Fruit fly (Drosophila melanogaster) Kc167 (cell line): ENCODE measurements around the gene CG18809.

ENCODE experiments used
- Myc ChIP-seq: fragments of >200 bp; optimal IDR thresholded peaks from 2 replicates; lab custom pipeline; 2017; ENCODE audit warnings: missing external identifiers
- Sin3A ChIP-seq: fragments of >200 bp; optimal IDR thresholded peaks from 2 replicates; lab custom pipeline; 2018; ENCODE audit warnings: missing external identifiers
- h ChIP-seq: fragments of >200 bp; optimal IDR thresholded peaks from 3 replicates; lab custom pipeline; 2018; ENCODE audit warnings: missing external identifiers
- insv ChIP-seq: fragments of >200 bp; optimal IDR thresholded peaks from 3 replicates; lab custom pipeline; 2018; ENCODE audit warnings: missing external identifiers
- psq ChIP-seq: fragments of >200 bp; optimal IDR thresholded peaks from 2 replicates; lab custom pipeline; 2017; ENCODE audit warnings: missing external identifiers
- ttk ChIP-seq: sonication (Bioruptor generic); optimal IDR thresholded peaks from 2 replicates; lab custom pipeline; 2017; ENCODE audit warnings: missing external identifiers

Gene CG18809

dm6 chrX:19714816-19715215 lies 29.3 kb downstream of the CG18809 start:
- TF ChIP-seq insv (lab: Kevin White, UChicago) (no peak), ttk (no peak)

DNA sequence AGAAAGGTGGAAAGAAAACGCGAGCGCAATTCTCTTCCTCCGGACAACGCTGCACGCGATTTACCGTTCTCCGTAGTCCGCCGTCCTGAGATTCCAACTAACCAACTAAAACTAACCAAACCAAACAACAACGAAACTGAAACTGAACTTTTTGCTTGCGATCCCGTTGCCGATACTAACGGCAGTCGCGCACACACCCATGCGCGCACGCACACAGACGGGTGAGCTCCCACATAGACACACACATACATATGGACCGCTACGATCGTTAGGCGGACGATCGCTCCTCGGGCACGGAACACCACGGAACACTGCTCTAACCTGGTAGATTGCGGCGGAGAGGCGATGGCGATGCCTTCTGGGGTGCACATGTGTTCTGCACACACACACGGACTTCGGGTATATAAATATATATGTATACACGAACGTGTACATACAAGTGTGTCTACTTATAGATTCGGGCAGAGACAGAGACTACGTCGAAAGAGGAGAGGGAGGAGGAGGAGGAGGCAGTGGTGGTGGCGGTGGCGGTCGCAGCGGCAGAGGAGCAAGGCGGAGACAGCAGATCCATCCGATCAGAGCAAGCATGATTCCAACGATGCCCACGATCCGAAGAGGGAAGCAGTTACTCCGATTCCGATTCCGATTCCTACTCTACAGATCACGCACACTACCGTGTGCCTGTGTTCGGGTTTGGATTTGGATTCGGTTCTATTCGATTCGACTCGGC lies 31.1 kb downstream of the CG18809 start, which contains the start of gene meso18E:
TSS of gene meso18E (minus strand) at position 148 of the 730 bp plus-strand sequence.
- TF ChIP-seq insv (lab: Kevin White, UChicago), result no peak
- TF ChIP-seq Sin3A (lab: Kevin White, UChicago), result no peak
- no peak for TF ChIP-seq psq
- TF ChIP-seq h (lab: Kevin White, UChicago), result no peak
- no peak for TF ChIP-seq Myc (lab: Kevin White, UChicago)
- TF ChIP-seq ttk, result no peak

DNA sequence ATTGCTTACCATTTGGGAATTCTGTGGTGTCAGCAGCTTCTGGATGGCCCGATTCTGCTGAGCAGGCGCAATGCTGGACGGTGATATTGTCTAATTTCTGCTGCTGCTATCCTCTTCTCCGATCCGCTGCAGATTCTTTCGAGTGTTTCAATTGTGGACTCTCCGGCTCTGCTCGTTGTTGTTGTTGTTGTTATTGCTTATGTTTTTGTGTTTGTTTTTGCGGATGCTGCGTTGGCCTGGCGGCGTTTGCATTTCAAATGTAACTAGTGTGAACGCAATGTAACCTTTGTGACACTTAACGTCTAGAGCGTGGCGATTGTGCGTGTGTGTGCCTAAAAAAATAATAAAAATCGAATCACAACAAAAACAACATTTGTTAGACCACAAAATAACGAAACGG lies 32.2 kb downstream of the CG18809 start:
- TF ChIP-seq psq, result no peak
- TF ChIP-seq h (lab: Kevin White, UChicago), result no peak
- TF ChIP-seq Myc (lab: Kevin White, UChicago), result no peak
- TF ChIP-seq Sin3A (lab: Kevin White, UChicago), result no peak
- no peak for TF ChIP-seq ttk
- TF ChIP-seq insv (lab: Kevin White, UChicago), result no peak

DNA sequence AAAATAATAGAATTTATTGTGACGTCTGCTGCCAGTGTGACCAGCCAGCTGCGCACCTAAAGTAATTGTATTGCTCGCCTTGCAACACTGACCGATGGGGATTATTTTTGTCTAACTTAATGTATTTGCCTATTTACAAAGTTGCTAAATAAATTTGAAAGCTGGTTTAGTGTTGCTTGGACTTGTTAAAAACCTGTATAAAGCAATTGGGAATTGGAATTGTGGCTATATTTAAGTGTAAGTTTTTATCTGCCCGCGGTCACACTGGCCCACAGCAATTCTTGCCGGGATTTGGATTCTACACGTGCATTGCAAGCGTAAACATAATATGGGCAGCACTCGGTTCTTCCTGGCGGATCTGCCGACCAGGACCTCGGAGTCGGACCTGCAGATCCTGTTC lies 40.1 kb downstream of the CG18809 start, which contains the start of the genes CG14230 and CG14232:
TSS of gene CG14230 (plus strand) at position 94 of the 400 bp plus-strand sequence.
TSS of gene CG14232 (minus strand) at position 177 of the 400 bp plus-strand sequence.
- no peak for TF ChIP-seq psq
- TF ChIP-seq ttk, result no peak
- TF ChIP-seq Sin3A (lab: Kevin White, UChicago), result no peak
- no peak for TF ChIP-seq Myc (lab: Kevin White, UChicago)
- no peak for TF ChIP-seq h (lab: Kevin White, UChicago)
- no peak for TF ChIP-seq insv (lab: Kevin White, UChicago)

DNA sequence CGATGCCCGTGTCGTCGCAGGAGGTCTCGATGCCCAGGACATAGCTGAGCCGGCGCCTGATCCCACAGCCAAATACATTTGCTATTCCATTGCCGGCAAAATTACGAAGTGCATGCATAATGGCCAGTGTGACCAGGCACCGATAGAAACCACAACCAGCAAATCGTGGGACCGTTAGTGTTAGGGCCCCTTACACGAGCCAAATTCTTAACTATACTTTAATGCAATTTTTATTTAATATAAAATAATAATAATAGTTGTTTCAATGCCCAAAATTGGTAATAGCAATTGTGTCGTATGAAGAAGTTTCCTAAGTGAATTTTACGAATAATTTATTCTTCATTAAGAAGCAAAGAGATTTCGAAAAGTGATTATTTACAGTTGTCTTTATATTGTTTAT lies 42.5 kb downstream of the CG18809 start, which contains the start of gene Tcs4:
TSS of gene Tcs4 (minus strand) at position 145 of the 400 bp plus-strand sequence.
- TF ChIP-seq ttk, result no peak
- TF ChIP-seq psq, result no peak
- TF ChIP-seq insv (lab: Kevin White, UChicago), result no peak
- no peak for TF ChIP-seq Myc (lab: Kevin White, UChicago)
- TF ChIP-seq h (lab: Kevin White, UChicago), result no peak
- no peak for TF ChIP-seq Sin3A (lab: Kevin White, UChicago)

- no peak for TF ChIP-seq h (lab: Kevin White, UChicago)
Measured at dm6 chrX:19697255-19697877, 46.8 kb downstream of the CG18809 start.

- TF ChIP-seq Sin3A (lab: Kevin White, UChicago) (no peak), insv (lab: Kevin White, UChicago) (no peak), psq (no peak), Myc (lab: Kevin White, UChicago) (no peak), ttk (no peak), h (lab: Kevin White, UChicago) (no peak)
Measured at dm6 chrX:19696845-19697244, 47.3 kb downstream of the CG18809 start, which contains the start of gene Cdc42. TSS of gene Cdc42 (plus strand) at chrX:19697091.

dm6 chrX:19694792-19695558 lies 49.2 kb downstream of the CG18809 start, which contains the start of gene CG14229:
TSS of gene CG14229 (minus strand) at chrX:19695250.
- no peak for TF ChIP-seq h (lab: Kevin White, UChicago)
- no peak for TF ChIP-seq Sin3A (lab: Kevin White, UChicago)
- no peak for TF ChIP-seq Myc (lab: Kevin White, UChicago)
- no peak for TF ChIP-seq insv (lab: Kevin White, UChicago)
- no peak for TF ChIP-seq psq

DNA sequence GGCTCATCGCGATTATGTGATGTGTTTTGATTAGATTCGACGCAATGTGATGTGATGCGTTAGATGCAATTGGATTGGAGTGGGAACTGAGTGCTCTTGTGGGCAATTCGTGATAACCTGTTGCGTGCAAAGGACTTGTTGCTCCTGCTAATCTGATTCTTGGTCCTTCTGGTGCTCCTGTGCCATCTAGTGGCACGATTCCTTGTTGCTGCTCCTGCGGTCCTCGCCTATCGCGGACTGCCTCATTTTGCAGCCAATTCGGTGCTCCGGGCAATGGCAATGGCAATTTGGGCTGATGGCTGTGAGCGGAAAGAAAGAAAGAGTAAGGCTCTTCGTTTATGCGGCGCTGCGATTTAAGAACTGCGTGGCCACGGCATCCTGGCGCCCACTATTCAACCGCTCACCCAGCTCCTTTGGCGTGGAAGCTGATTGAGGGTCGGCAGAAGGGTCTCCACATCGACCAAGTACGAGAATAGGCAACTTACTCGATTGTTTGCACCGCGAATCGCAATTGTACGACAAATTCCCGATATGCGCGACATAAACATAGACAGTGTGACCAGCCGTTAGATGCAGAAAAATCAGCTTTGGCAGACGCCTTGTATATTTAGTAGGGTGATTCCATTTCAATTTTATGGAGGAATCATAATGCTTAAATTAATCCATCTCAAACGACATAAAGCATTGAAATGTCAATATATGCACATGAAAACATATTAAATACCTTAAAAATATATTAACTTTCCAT lies 51.0 kb downstream of the CG18809 start, which contains the start of gene Mer:
TSS of gene Mer (minus strand) at position 550 of the 748 bp plus-strand sequence.
- TF ChIP-seq psq (no peak), insv (lab: Kevin White, UChicago) (peak; percentile 31)
